Worm (Caenorhabditis elegans) whole organism, L3 larva: ENCODE data around the gene srv-19.
A peak's percentile ranks its signal among the peaks of the same experiment; 100 is the strongest.

Source experiments
- R02D3.7 ChIP-seq: fragments of 150-350 bp; optimal IDR thresholded peaks from 2 replicates; lab custom pipeline; 2014; ENCODE audit warnings: missing biosample characterization, missing genetic modification characterization
- ama-1 ChIP-seq: fragments of 150-350 bp; optimal IDR thresholded peaks from 2 replicates; lab custom pipeline; 2018
- ceh-16 ChIP-seq: sonication (generic microtip); optimal IDR thresholded peaks from 2 replicates; lab custom pipeline; 2017; ENCODE audit warnings: missing biosample characterization, missing genetic modification characterization
- ceh-28 ChIP-seq: fragments of 150-350 bp; optimal IDR thresholded peaks from 2 replicates; lab custom pipeline; 2014; ENCODE audit warnings: missing biosample characterization, missing genetic modification reagents, missing genetic modification characterization
- daf-12 ChIP-seq: fragments of 150-350 bp; optimal IDR thresholded peaks from 2 replicates; lab custom pipeline; 2014; ENCODE audit warnings: missing biosample characterization, missing genetic modification reagents, missing genetic modification characterization
- egl-5 ChIP-seq: fragments of 150-350 bp; optimal IDR thresholded peaks from 2 replicates; lab custom pipeline; 2017; ENCODE audit warnings: missing biosample characterization, missing genetic modification reagents, missing genetic modification characterization, inconsistent platforms
- elt-1 ChIP-seq: fragments of 150-350 bp; optimal IDR thresholded peaks from 2 replicates; lab custom pipeline; 2014; ENCODE audit warnings: missing biosample characterization, missing genetic modification characterization
- elt-2 ChIP-seq: sonication (generic microtip); optimal IDR thresholded peaks from 2 replicates; lab custom pipeline; 2016; ENCODE audit warnings: missing genetic modification reagents, mild to moderate bottlenecking, missing genetic modification characterization, missing compliant biosample characterization
- eor-1 ChIP-seq, 2 experiments: fragments of 150-350 bp; optimal IDR thresholded peaks; 2 replicates each; lab custom pipeline; 2014 to 2018; ENCODE audit warnings: missing biosample characterization in 2 of 2, missing genetic modification characterization in 2 of 2
- fkh-2 ChIP-seq: fragments of 150-350 bp; optimal IDR thresholded peaks from 2 replicates; lab custom pipeline; 2014; ENCODE audit warnings: missing biosample characterization, missing genetic modification reagents, missing genetic modification characterization
- hmg-11 ChIP-seq: sonication (generic microtip); optimal IDR thresholded peaks from 2 replicates; lab custom pipeline; 2016; ENCODE audit warnings: missing genetic modification characterization, missing compliant biosample characterization
- jun-1 ChIP-seq: fragments of 150-350 bp; optimal IDR thresholded peaks from 2 replicates; lab custom pipeline; 2014; ENCODE audit warnings: missing biosample characterization, missing genetic modification reagents, missing genetic modification characterization
- lin-39 ChIP-seq: fragments of 150-350 bp; optimal IDR thresholded peaks from 2 replicates; lab custom pipeline; 2018; ENCODE audit warnings: missing biosample characterization, missing genetic modification reagents, missing genetic modification characterization
- lsy-12 ChIP-seq: sonication (generic microtip); optimal IDR thresholded peaks from 2 replicates; lab custom pipeline; 2016; ENCODE audit warnings: mild to moderate bottlenecking, missing genetic modification characterization, missing compliant biosample characterization
- mml-1 ChIP-seq: fragments of 150-350 bp; sonication (generic microtip); optimal IDR thresholded peaks from 3 replicates; lab custom pipeline; 2014; ENCODE audit warnings: missing biosample characterization, missing genetic modification characterization
- nhr-12 ChIP-seq: fragments of 150-350 bp; optimal IDR thresholded peaks from 2 replicates; lab custom pipeline; 2014; ENCODE audit warnings: missing biosample characterization, missing genetic modification characterization
- nhr-237 ChIP-seq: fragments of 150-350 bp; optimal IDR thresholded peaks from 2 replicates; lab custom pipeline; 2014; ENCODE audit warnings: missing biosample characterization, missing genetic modification characterization
- nhr-25 ChIP-seq: sonication (generic microtip); optimal IDR thresholded peaks from 2 replicates; lab custom pipeline; 2017; ENCODE audit warnings: missing biosample characterization, missing genetic modification characterization
- nhr-28 ChIP-seq: fragments of 150-350 bp; optimal IDR thresholded peaks from 2 replicates; lab custom pipeline; 2014; ENCODE audit warnings: missing biosample characterization, missing genetic modification characterization
- nhr-76 ChIP-seq: fragments of 150-350 bp; sonication (generic microtip); optimal IDR thresholded peaks from 5 replicates; lab custom pipeline; 2014; ENCODE audit warnings: missing biosample characterization, missing genetic modification characterization
- pha-4 ChIP-seq: fragments of 150-350 bp; optimal IDR thresholded peaks from 2 replicates; lab custom pipeline; 2014; ENCODE audit warnings: missing biosample characterization, missing genetic modification reagents, missing genetic modification characterization
- pqm-1 ChIP-seq: fragments of 150-350 bp; optimal IDR thresholded peaks from 2 replicates; lab custom pipeline; 2017; ENCODE audit warnings: missing biosample characterization, missing genetic modification characterization, inconsistent platforms
- sea-2 ChIP-seq: fragments of 150-350 bp; sonication (generic microtip); optimal IDR thresholded peaks from 4 replicates; lab custom pipeline; 2014; ENCODE audit warnings: missing biosample characterization, missing genetic modification reagents, missing genetic modification characterization
- snpc-4 ChIP-seq: fragments of 150-350 bp; optimal IDR thresholded peaks from 2 replicates; lab custom pipeline; 2014; ENCODE audit warnings: missing biosample characterization, missing genetic modification characterization
- tbx-2 ChIP-seq: sonication (generic microtip); optimal IDR thresholded peaks from 2 replicates; lab custom pipeline; 2016; ENCODE audit warnings: mild to moderate bottlenecking, missing genetic modification characterization, missing compliant biosample characterization
- unc-39 ChIP-seq: sonication (generic microtip); optimal IDR thresholded peaks from 4 replicates; lab custom pipeline; 2017; ENCODE audit warnings: missing biosample characterization, missing genetic modification characterization
- unc-62 ChIP-seq: fragments of 150-350 bp; sonication (generic microtip); optimal IDR thresholded peaks from 4 replicates; lab custom pipeline; 2014; ENCODE audit warnings: missing biosample characterization, missing genetic modification reagents, missing genetic modification characterization
- ztf-11 ChIP-seq: fragments of 150-350 bp; optimal IDR thresholded peaks from 2 replicates; lab custom pipeline; 2014; ENCODE audit warnings: missing biosample characterization, missing genetic modification characterization

Gene srv-19

DNA sequence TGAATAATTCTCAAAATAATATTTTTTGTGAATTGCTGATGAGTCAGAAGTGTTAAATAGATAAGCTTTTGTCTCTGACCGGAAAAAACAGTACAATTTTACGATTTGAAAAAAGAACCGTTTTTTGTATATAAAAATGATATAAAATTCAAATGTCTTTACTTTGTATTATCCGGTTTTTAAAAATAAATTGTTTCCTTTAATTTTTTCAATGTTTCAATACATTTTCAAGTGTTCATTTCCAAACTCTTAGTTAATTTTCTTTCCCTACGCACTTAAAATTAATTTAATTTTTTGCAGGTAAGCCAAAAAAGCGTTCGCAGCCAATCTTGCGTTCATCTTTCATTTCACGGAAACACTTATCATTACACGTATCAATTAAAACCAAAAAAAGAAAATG is 49.2 kb downstream of the srv-19 start, which contains the start of gene egal-1:
Gene egal-1 (plus strand): TSS at position 301 of the 400 bp plus-strand sequence.
- no peak for TF ChIP-seq lin-39 (tag; lab: Kevin White, UChicago)
- TF ChIP-seq lsy-12 (tag; lab: Kevin White, UChicago) = no peak
- TF ChIP-seq unc-39 (tag; lab: Kevin White, UChicago) = no peak

DNA sequence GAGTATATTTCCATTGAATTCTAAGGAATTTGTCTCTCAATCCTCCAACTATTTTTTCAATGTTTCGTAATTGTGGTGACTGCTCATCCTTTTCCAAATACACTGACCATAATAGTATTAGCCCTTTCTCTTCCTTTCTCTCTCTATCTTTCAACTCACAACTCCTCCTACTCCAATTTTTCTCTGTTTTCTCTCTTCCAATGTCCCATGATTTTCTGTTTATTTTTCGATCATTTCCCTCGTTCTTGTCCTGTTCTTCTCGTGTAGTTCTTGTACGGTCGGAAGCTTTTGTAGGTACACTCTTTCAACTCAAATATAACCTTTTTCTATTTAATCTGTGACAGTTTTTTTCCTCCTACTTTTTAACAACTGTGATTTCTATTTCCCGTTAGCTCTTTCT is 51.7 kb downstream of the srv-19 start:
- no peak for TF ChIP-seq unc-39 (tag; lab: Kevin White, UChicago)
- no peak for TF ChIP-seq ztf-11 (tag; lab: Kevin White, UChicago)
- no peak for TF ChIP-seq jun-1 (tag; lab: Kevin White, UChicago)
- TF ChIP-seq R02D3.7 (tag; lab: Kevin White, UChicago) = no peak
- no peak for TF ChIP-seq ceh-16 (tag; lab: Kevin White, UChicago)
- TF ChIP-seq ama-1 (lab: Kevin White, UChicago) = no peak
- peak; percentile 6 for TF ChIP-seq elt-2
- TF ChIP-seq ceh-28 (tag; lab: Kevin White, UChicago) = no peak
- no peak for TF ChIP-seq unc-62 (GFP tag; lab: Kevin White, UChicago)
- no peak for TF ChIP-seq daf-12 (tag; lab: Kevin White, UChicago)
- TF ChIP-seq nhr-237 = no peak
- no peak for TF ChIP-seq nhr-25 (tag; lab: Kevin White, UChicago)
- TF ChIP-seq egl-5 (tag; lab: Kevin White, UChicago) = no peak
- TF ChIP-seq fkh-2 (tag; lab: Kevin White, UChicago) = no peak
- TF ChIP-seq nhr-28 (tag; lab: Kevin White, UChicago) = no peak
- TF ChIP-seq nhr-76 (tag; lab: Kevin White, UChicago) = no peak
- no peak for TF ChIP-seq eor-1 (tag; optimal IDR thresholded peaks at IDR 0.05; lab: Kevin White, UChicago)
- TF ChIP-seq snpc-4 (tag; lab: Kevin White, UChicago) = no peak
- no peak for TF ChIP-seq lsy-12 (tag; lab: Kevin White, UChicago)
- peak; percentile 98 for TF ChIP-seq pha-4 (tag; lab: Kevin White, UChicago)
- TF ChIP-seq mml-1 = no peak
- no peak for TF ChIP-seq sea-2 (GFP tag; lab: Kevin White, UChicago)
- TF ChIP-seq lin-39 (tag; lab: Kevin White, UChicago) = no peak
- TF ChIP-seq nhr-12 (tag; lab: Kevin White, UChicago) = no peak
- no peak for TF ChIP-seq tbx-2
- peak; percentile 55 for TF ChIP-seq pqm-1 (tag; lab: Kevin White, UChicago)
- no peak for TF ChIP-seq elt-1 (tag; lab: Kevin White, UChicago)
- TF ChIP-seq hmg-11 = peak; percentile 29
